Fruit fly (Drosophila melanogaster) whole organism, embryonic: Measurements from ENCODE around the gene CG5850.

Experiments
- Adf1 ChIP-seq: fragments of 200-800 bp; sonication (Bioruptor generic); IDR thresholded peaks from 2 replicates; pipeline ENCODE4 v1.3.6; 2022; ENCODE audit warnings: missing biosample characterization, missing genetic modification characterization
- CG12942 ChIP-seq: fragments of 200-800 bp; sonication (Bioruptor generic); optimal IDR thresholded peaks from 3 replicates; lab custom pipeline; 2016; ENCODE audit warnings: missing biosample characterization, missing genetic modification characterization
- CG30431 ChIP-seq: fragments of 200-800 bp; sonication (Bioruptor generic); optimal IDR thresholded peaks from 2 replicates; lab custom pipeline; 2017; ENCODE audit warnings: missing biosample characterization, missing genetic modification characterization
- CG5245 ChIP-seq: fragments of 200-800 bp; sonication (Bioruptor generic); optimal IDR thresholded peaks from 3 replicates; lab custom pipeline; 2016; ENCODE audit warnings: missing biosample characterization, missing genetic modification characterization
- D19A ChIP-seq: fragments of 200-800 bp; optimal IDR thresholded peaks from 3 replicates; lab custom pipeline; 2019; ENCODE audit warnings: missing biosample characterization, mild to moderate bottlenecking, missing genetic modification characterization, moderate library complexity
- Gsc ChIP-seq: fragments of 200-800 bp; sonication (Bioruptor generic); IDR thresholded peaks from 2 replicates; pipeline ENCODE4 v1.3.6; 2022; ENCODE audit warnings: missing biosample characterization, missing genetic modification characterization
- Lpt ChIP-seq: fragments of >200 bp; optimal IDR thresholded peaks from 2 replicates; lab custom pipeline; 2018; ENCODE audit warnings: missing biosample characterization, missing genetic modification characterization
- NFAT ChIP-seq: fragments of 200-800 bp; sonication (Bioruptor generic); IDR thresholded peaks from 2 replicates; pipeline ENCODE4 v1.3.6; 2022; ENCODE audit warnings: missing biosample characterization, missing genetic modification characterization
- Oaz ChIP-seq: fragments of 200-800 bp; sonication (Bioruptor generic); IDR thresholded peaks from 2 replicates; pipeline ENCODE4 v1.3.6; 2022; ENCODE audit warnings: missing biosample characterization, missing genetic modification characterization
- aop ChIP-seq: fragments of 200-800 bp; sonication (Bioruptor generic); IDR thresholded peaks from 2 replicates; pipeline ENCODE4 v1.3.6; 2022; ENCODE audit warnings: missing biosample characterization, missing genetic modification characterization
- so ChIP-seq: fragments of 200-800 bp; sonication (Bioruptor generic); IDR thresholded peaks from 3 replicates; pipeline ENCODE4 v1.3.6; 2022; ENCODE audit warnings: missing biosample characterization, missing genetic modification characterization
- z ChIP-seq: fragments of 200-800 bp; sonication (Bioruptor generic); IDR thresholded peaks from 3 replicates; pipeline ENCODE4 v1.3.6; 2022; ENCODE audit warnings: missing biosample characterization, missing genetic modification characterization

dm6 chr2L:9948520-9948858 is 15.3 kb downstream of the CG5850 start:
- TF ChIP-seq z (GFP tag; lab: Robert Waterston, UW): no peak
- no peak for TF ChIP-seq so (GFP tag; lab: Robert Waterston, UW)
- no peak for TF ChIP-seq CG12942 (GFP tag; lab: Kevin White, UChicago)
- TF ChIP-seq CG30431 (GFP tag; lab: Kevin White, UChicago): no peak
- TF ChIP-seq aop (GFP tag; lab: Robert Waterston, UW): no peak
- no peak for TF ChIP-seq Oaz (GFP tag; lab: Robert Waterston, UW)
- no peak for TF ChIP-seq Adf1 (GFP tag; lab: Robert Waterston, UW)
- no peak for TF ChIP-seq D19A (tag; lab: Kevin White, UChicago)
- TF ChIP-seq NFAT (GFP tag; lab: Robert Waterston, UW): no peak
- TF ChIP-seq Gsc (GFP tag; lab: Robert Waterston, UW): no peak
- no peak for TF ChIP-seq CG5245
- no peak for TF ChIP-seq Lpt
